Fruit fly (Drosophila melanogaster) whole organism, embryonic: ENCODE data around the gene CG31321.
A peak's percentile ranks its signal among the peaks of the same experiment; 100 is the strongest.

Experiments used
- Blimp-1 ChIP-seq: fragments of 200-800 bp; sonication (Bioruptor generic); optimal IDR thresholded peaks from 3 replicates; lab custom pipeline; 2018; ENCODE audit warnings: missing biosample characterization, missing genetic modification characterization, mild to moderate bottlenecking, moderate library complexity, missing genetic modification reagents
- CG10979 ChIP-seq: fragments of 200-800 bp; sonication (Bioruptor generic); optimal IDR thresholded peaks from 2 replicates; lab custom pipeline; 2018; ENCODE audit warnings: missing biosample characterization, mild to moderate bottlenecking, missing genetic modification characterization, moderate library complexity
- CG11093 ChIP-seq: fragments of 200-800 bp; sonication (Bioruptor generic); IDR thresholded peaks from 3 replicates; pipeline ENCODE4 v1.3.6; 2022; ENCODE audit warnings: missing biosample characterization, missing genetic modification characterization
- CG11247 ChIP-seq: fragments of 200-800 bp; sonication (Bioruptor generic); IDR thresholded peaks from 2 replicates; pipeline ENCODE4 v1.3.6; 2022; ENCODE audit warnings: missing biosample characterization, missing genetic modification characterization
- CG12071 ChIP-seq: fragments of 200-800 bp; sonication (Bioruptor generic); optimal IDR thresholded peaks from 3 replicates; lab custom pipeline; 2018; ENCODE audit warnings: missing biosample characterization, mild to moderate bottlenecking, missing genetic modification characterization
- CG12299 ChIP-seq: fragments of 200-800 bp; sonication (Bioruptor generic); optimal IDR thresholded peaks from 2 replicates; lab custom pipeline; 2018; ENCODE audit warnings: missing biosample characterization, mild to moderate bottlenecking, missing genetic modification characterization
- CG15479 ChIP-seq: fragments of 200-800 bp; sonication (Bioruptor generic); optimal IDR thresholded peaks from 3 replicates; lab custom pipeline; 2019; ENCODE audit warnings: missing biosample characterization, mild to moderate bottlenecking, missing genetic modification characterization, moderate library complexity
- CG1603 ChIP-seq: fragments of 200-800 bp; sonication (Bioruptor generic); optimal IDR thresholded peaks from 2 replicates; lab custom pipeline; 2019; ENCODE audit warnings: missing biosample characterization, mild to moderate bottlenecking, missing genetic modification characterization, moderate library complexity
- CG16813 ChIP-seq: fragments of 200-800 bp; sonication (Bioruptor generic); IDR thresholded peaks from 3 replicates; pipeline ENCODE4 v1.3.6; 2022; ENCODE audit warnings: missing biosample characterization, missing genetic modification characterization; ENCODE audit not compliant: partially characterized antibody
- CG17802 ChIP-seq: fragments of 200-800 bp; sonication (Bioruptor generic); optimal IDR thresholded peaks from 2 replicates; lab custom pipeline; 2018; ENCODE audit warnings: missing biosample characterization, mild to moderate bottlenecking, missing genetic modification characterization, moderate library complexity
- CG18262 ChIP-seq: fragments of 200-800 bp; optimal IDR thresholded peaks from 3 replicates; lab custom pipeline; 2019; ENCODE audit warnings: missing biosample characterization, mild to moderate bottlenecking, missing genetic modification characterization, moderate library complexity
- CG18764 ChIP-seq: fragments of 200-800 bp; sonication (Bioruptor generic); optimal IDR thresholded peaks from 3 replicates; lab custom pipeline; 2016; ENCODE audit warnings: missing biosample characterization, missing genetic modification characterization
- CG2712 ChIP-seq: fragments of 200-800 bp; optimal IDR thresholded peaks from 3 replicates; lab custom pipeline; 2019; ENCODE audit warnings: missing biosample characterization, mild to moderate bottlenecking, missing genetic modification characterization, moderate library complexity
- CG2889 ChIP-seq: fragments of 200-800 bp; sonication (Bioruptor generic); IDR thresholded peaks from 3 replicates; pipeline ENCODE4 v1.3.6; 2022; ENCODE audit warnings: missing biosample characterization, missing genetic modification characterization
- CG31388 ChIP-seq: fragments of 200-800 bp; sonication (Bioruptor generic); optimal IDR thresholded peaks from 2 replicates; lab custom pipeline; 2016; ENCODE audit warnings: missing biosample characterization, missing genetic modification characterization
- CG32767 ChIP-seq: fragments of 200-800 bp; sonication (Bioruptor generic); IDR thresholded peaks from 2 replicates; pipeline ENCODE4 v1.3.6; 2022; ENCODE audit warnings: missing biosample characterization, missing genetic modification characterization
- CG3995 ChIP-seq: fragments of 200-800 bp; sonication (Bioruptor generic); optimal IDR thresholded peaks from 3 replicates; lab custom pipeline; 2016; ENCODE audit warnings: missing biosample characterization, missing genetic modification characterization
- CG4360 ChIP-seq: fragments of 200-800 bp; sonication (Bioruptor generic); IDR thresholded peaks from 2 replicates; pipeline ENCODE4 v1.3.6; 2022; ENCODE audit warnings: missing biosample characterization, missing genetic modification characterization
- CG7357 ChIP-seq: fragments of 200-800 bp; sonication (Bioruptor generic); IDR thresholded peaks from 3 replicates; pipeline ENCODE4 v1.3.6; 2022; ENCODE audit warnings: missing biosample characterization, missing genetic modification characterization
- CG8388 ChIP-seq: fragments of 200-800 bp; sonication (Bioruptor generic); optimal IDR thresholded peaks from 2 replicates; lab custom pipeline; 2019; ENCODE audit warnings: missing biosample characterization, mild to moderate bottlenecking, missing genetic modification characterization, moderate library complexity
- CG9215 ChIP-seq: fragments of 200-800 bp; sonication (Bioruptor generic); IDR thresholded peaks from 2 replicates; pipeline ENCODE4 v1.3.6; 2022; ENCODE audit warnings: missing biosample characterization, missing genetic modification characterization
- CG9817 ChIP-seq: fragments of 200-800 bp; sonication (Bioruptor generic); optimal IDR thresholded peaks from 2 replicates; lab custom pipeline; 2018; ENCODE audit warnings: missing biosample characterization, mild to moderate bottlenecking, missing genetic modification characterization, moderate library complexity
- CG9876 ChIP-seq: fragments of 200-800 bp; sonication (Bioruptor generic); optimal IDR thresholded peaks from 2 replicates; lab custom pipeline; 2016; ENCODE audit warnings: missing biosample characterization, missing genetic modification characterization
- D19B ChIP-seq: fragments of 200-800 bp; sonication (Bioruptor generic); optimal IDR thresholded peaks from 2 replicates; lab custom pipeline; 2017; ENCODE audit warnings: missing biosample characterization, mild to moderate bottlenecking, missing genetic modification characterization
- Dp ChIP-seq: fragments of 200-800 bp; sonication (Bioruptor generic); optimal IDR thresholded peaks from 2 replicates; lab custom pipeline; 2018; ENCODE audit warnings: missing biosample characterization, mild to moderate bottlenecking, missing genetic modification characterization, moderate library complexity
- MESR4 ChIP-seq: fragments of 200-800 bp; sonication (Bioruptor generic); optimal IDR thresholded peaks from 2 replicates; lab custom pipeline; 2018; ENCODE audit warnings: missing biosample characterization, mild to moderate bottlenecking, missing genetic modification characterization, moderate library complexity
- NC2α ChIP-seq: fragments of 200-800 bp; sonication (Bioruptor generic); optimal IDR thresholded peaks from 2 replicates; lab custom pipeline; 2016; ENCODE audit warnings: missing biosample characterization, missing genetic modification characterization
- Poxn ChIP-seq: fragments of 200-800 bp; sonication (Bioruptor generic); IDR thresholded peaks from 2 replicates; pipeline ENCODE4 v1.3.6; 2022; ENCODE audit warnings: missing biosample characterization, missing genetic modification characterization
- ac ChIP-seq: fragments of 200-800 bp; sonication (Bioruptor generic); optimal IDR thresholded peaks from 3 replicates; lab custom pipeline; 2017; ENCODE audit warnings: missing biosample characterization, mild to moderate bottlenecking, missing genetic modification characterization
- amos ChIP-seq: fragments of 200-800 bp; sonication (Bioruptor generic); IDR thresholded peaks from 2 replicates; pipeline ENCODE4 v1.3.6; 2022; ENCODE audit warnings: missing biosample characterization, missing genetic modification characterization; ENCODE audit not compliant: partially characterized antibody
- crol ChIP-seq: fragments of 200-800 bp; sonication (Bioruptor generic); IDR thresholded peaks from 2 replicates; pipeline ENCODE4 v1.3.6; 2022; ENCODE audit warnings: missing biosample characterization, missing genetic modification characterization
- gce ChIP-seq: fragments of 200-800 bp; sonication (Bioruptor generic); IDR thresholded peaks from 3 replicates; pipeline ENCODE4 v1.3.6; 2022; ENCODE audit warnings: missing biosample characterization, missing genetic modification characterization
- grau ChIP-seq: fragments of 200-800 bp; optimal IDR thresholded peaks from 3 replicates; lab custom pipeline; 2019; ENCODE audit warnings: missing biosample characterization, mild to moderate bottlenecking, missing genetic modification characterization, moderate library complexity
- hb ChIP-seq: fragments of 200-800 bp; sonication (Bioruptor generic); IDR thresholded peaks from 3 replicates; pipeline ENCODE4 v1.3.6; 2022; ENCODE audit warnings: missing biosample characterization, missing genetic modification characterization; ENCODE audit not compliant: partially characterized antibody
- hkb ChIP-seq, 2 experiments: fragments of 200-800 bp in 1 of 2; fragments of >200 bp in 1 of 2; sonication (Bioruptor generic) in 1 of 2; IDR thresholded peaks in 1 of 2; optimal IDR thresholded peaks in 1 of 2; 2 replicates each; pipeline versions ENCODE4 v1.3.6 to Lab custom; 2017 to 2022; ENCODE audit warnings: missing biosample characterization in 1 of 2, missing genetic modification characterization in 1 of 2
- jing ChIP-seq: fragments of 200-800 bp; sonication (Bioruptor generic); optimal IDR thresholded peaks from 2 replicates; lab custom pipeline; 2018; ENCODE audit warnings: missing biosample characterization, mild to moderate bottlenecking, missing genetic modification characterization
- klu ChIP-seq: fragments of 200-800 bp; sonication (Bioruptor generic); IDR thresholded peaks from 2 replicates; pipeline ENCODE4 v1.3.6; 2022; ENCODE audit warnings: missing biosample characterization, missing genetic modification characterization
- mirr ChIP-seq: fragments of 200-800 bp; sonication (Bioruptor generic); optimal IDR thresholded peaks from 3 replicates; lab custom pipeline; 2018; ENCODE audit warnings: missing biosample characterization, mild to moderate bottlenecking, missing genetic modification characterization
- onecut ChIP-seq: fragments of 200-800 bp; sonication (Bioruptor generic); IDR thresholded peaks from 2 replicates; pipeline ENCODE4 v1.3.6; 2022; ENCODE audit warnings: missing biosample characterization, missing genetic modification characterization
- schlank ChIP-seq: fragments of 200-800 bp; sonication (Bioruptor generic); optimal IDR thresholded peaks from 2 replicates; lab custom pipeline; 2018; ENCODE audit warnings: missing biosample characterization, mild to moderate bottlenecking, missing genetic modification characterization
- ssp ChIP-seq: fragments of 200-800 bp; sonication (Bioruptor generic); IDR thresholded peaks from 2 replicates; pipeline ENCODE4 v1.3.6; 2022; ENCODE audit warnings: missing biosample characterization, missing genetic modification characterization
- stwl ChIP-seq: fragments of 200-800 bp; sonication (Bioruptor generic); optimal IDR thresholded peaks from 3 replicates; lab custom pipeline; 2018; ENCODE audit warnings: missing biosample characterization, mild to moderate bottlenecking, missing genetic modification characterization, moderate library complexity
- tup ChIP-seq: fragments of 200-800 bp; sonication (Bioruptor generic); optimal IDR thresholded peaks from 2 replicates; lab custom pipeline; 2016; ENCODE audit warnings: missing biosample characterization, mild to moderate bottlenecking, missing genetic modification characterization, moderate library complexity
- usp ChIP-seq: fragments of >200 bp; optimal IDR thresholded peaks from 2 replicates; lab custom pipeline; 2017; ENCODE audit warnings: missing biosample characterization, missing genetic modification characterization
- wdn ChIP-seq: fragments of 200-800 bp; sonication (Bioruptor generic); IDR thresholded peaks from 2 replicates; pipeline ENCODE4 v1.3.6; 2022; ENCODE audit warnings: missing biosample characterization, missing genetic modification characterization

The CG31321 gene

dm6 chr3R:14327472-14328104 is 17.4 kb downstream of the CG31321 start, which contains the start of gene spn-B (continued):
- no peak for TF ChIP-seq mirr (GFP tag; lab: Kevin White, UChicago)
- TF ChIP-seq CG2712 (tag; lab: Kevin White, UChicago), result peak; percentile 82
- peak; percentile 78 for TF ChIP-seq Blimp-1
- TF ChIP-seq CG9817, result peak; percentile 52
- TF ChIP-seq gce (GFP tag; lab: Robert Waterston, UW), result peak; percentile 5; the same call in 1 of the 3 replicates
- TF ChIP-seq CG31388 (GFP tag; lab: Kevin White, UChicago), result peak; percentile 60
- peak; percentile 26 for TF ChIP-seq ac (GFP tag; lab: Kevin White, UChicago)
- 0 out of 2 replicates have a peak, but pooled peaks have one; percentile 11 for TF ChIP-seq klu (GFP tag; lab: Robert Waterston, UW)
- no peak for TF ChIP-seq MESR4 (GFP tag; lab: Kevin White, UChicago)
- TF ChIP-seq CG17802 (tag; lab: Kevin White, UChicago), result peak; percentile 23
- peak; percentile 58 for TF ChIP-seq CG32767
- TF ChIP-seq hkb (optimal IDR thresholded peaks at IDR 0.05; lab: Kevin White, UChicago), result no peak
- TF ChIP-seq hkb (GFP tag; IDR thresholded peaks at IDR 0.05; lab: Robert Waterston, UW), result peak; percentile 84
- peak; percentile 28; the same call in 1 of the 2 replicates for TF ChIP-seq ssp (GFP tag; lab: Robert Waterston, UW)
- TF ChIP-seq crol (GFP tag; lab: Robert Waterston, UW), result no peak
- no peak for TF ChIP-seq CG15479 (GFP tag; lab: Kevin White, UChicago)
- TF ChIP-seq CG8388 (GFP tag; lab: Kevin White, UChicago), result peak; percentile 81
- peak; percentile 80 for TF ChIP-seq CG10979
- peak; percentile 37 for TF ChIP-seq tup (GFP tag; lab: Kevin White, UChicago)
- peak; percentile 66; the same call in 2 of the 3 replicates for TF ChIP-seq CG11093 (GFP tag; lab: Robert Waterston, UW)
- TF ChIP-seq hb (GFP tag; lab: Robert Waterston, UW), result no peak
- no peak for TF ChIP-seq Poxn
- TF ChIP-seq CG18764 (GFP tag; lab: Kevin White, UChicago), result peak; percentile 59
- no peak for TF ChIP-seq CG9876
- 0 out of 3 replicates have a peak, but pooled peaks have one; percentile 11 for TF ChIP-seq CG16813 (GFP tag; lab: Robert Waterston, UW)
- TF ChIP-seq usp (GFP tag; lab: Kevin White, UChicago), result no peak
- peak; percentile 83 for TF ChIP-seq CG18262 (tag; lab: Kevin White, UChicago)
- TF ChIP-seq CG2889 (GFP tag; lab: Robert Waterston, UW), result no peak

DNA sequence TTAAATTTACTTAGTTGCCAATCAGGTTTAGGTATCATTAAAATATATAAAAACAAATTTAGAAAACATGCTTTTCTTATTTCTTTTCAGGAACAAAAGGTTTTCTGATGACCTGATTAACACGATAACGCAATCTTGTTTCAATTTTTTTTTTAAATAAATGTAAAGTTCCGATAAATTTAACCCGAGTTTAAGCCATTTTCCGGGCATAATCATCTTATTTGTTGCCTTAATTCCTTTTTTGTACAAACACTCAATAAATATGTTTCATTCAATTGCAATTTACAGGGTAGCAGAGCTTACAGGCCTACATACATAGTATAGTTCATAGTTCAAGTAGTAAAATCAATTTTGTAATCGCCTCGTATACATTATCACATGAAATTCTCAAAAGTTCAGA is 19.4 kb downstream of the CG31321 start:
- TF ChIP-seq D19B (peak; percentile 51), MESR4 (GFP tag; lab: Kevin White, UChicago) (no peak)

DNA sequence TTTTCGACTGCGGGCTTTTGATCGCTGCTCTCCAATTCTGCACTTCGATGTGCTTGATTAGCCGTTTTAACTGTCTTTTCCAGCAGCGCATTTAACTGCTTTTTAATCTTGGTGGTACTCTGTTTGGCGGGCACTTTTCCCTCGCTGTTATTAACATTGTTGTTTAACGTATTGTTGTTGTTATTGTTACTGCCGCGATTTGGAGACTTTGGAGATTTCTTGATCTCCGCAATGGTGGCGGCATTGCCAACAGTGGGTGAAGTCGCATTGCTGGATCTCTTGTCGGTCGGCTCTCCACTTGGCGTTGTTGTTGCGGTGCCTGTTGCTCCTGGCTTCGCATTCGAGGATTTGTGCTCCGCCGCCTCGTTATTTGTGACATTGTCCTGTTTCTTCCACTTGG is 20.5 kb downstream of the CG31321 start:
- TF ChIP-seq amos (no peak), CG17802 (tag; lab: Kevin White, UChicago) (no peak), CG1603 (tag; lab: Kevin White, UChicago) (no peak), stwl (peak; percentile 28), CG7357 (no peak), CG12071 (GFP tag; lab: Kevin White, UChicago) (no peak), wdn (GFP tag; lab: Robert Waterston, UW) (no peak), Dp (GFP tag; lab: Kevin White, UChicago) (peak; percentile 19), CG3995 (no peak), NC2α (GFP tag; lab: Kevin White, UChicago) (no peak), hb (GFP tag; lab: Robert Waterston, UW) (no peak), CG4360 (GFP tag; lab: Robert Waterston, UW) (peak; percentile 65; the same call in 1 of the 2 replicates), grau (no peak), onecut (no peak), CG9215 (GFP tag; lab: Robert Waterston, UW) (peak; percentile 27; the same call in 1 of the 2 replicates), hkb (optimal IDR thresholded peaks at IDR 0.05; lab: Kevin White, UChicago) (no peak), hkb (GFP tag; IDR thresholded peaks at IDR 0.05; lab: Robert Waterston, UW) (no peak), CG11247 (no peak), schlank (tag; lab: Kevin White, UChicago) (no peak), CG12299 (tag; lab: Kevin White, UChicago) (no peak), jing (GFP tag; lab: Kevin White, UChicago) (no peak)
